Worm (Caenorhabditis elegans) whole organism, late embryonic: ENCODE results near the gene F55B11.7.

Experiments
- C08G9.2 ChIP-seq: sonication (generic microtip); optimal IDR thresholded peaks from 2 replicates; lab custom pipeline; 2016; ENCODE audit warnings: mild to moderate bottlenecking, missing genetic modification characterization, moderate library complexity, missing compliant biosample characterization
- C38D4.7 ChIP-seq: fragments of 200-800 bp; sonication (Bioruptor generic); optimal IDR thresholded peaks from 2 replicates; lab custom pipeline; 2018; ENCODE audit warnings: mild to moderate bottlenecking, missing genetic modification characterization, moderate library complexity, missing compliant biosample characterization
- F13H6.1 ChIP-seq: sonication (generic microtip); optimal IDR thresholded peaks from 2 replicates; lab custom pipeline; 2016; ENCODE audit warnings: missing genetic modification characterization, missing compliant biosample characterization
- K02D7.2 ChIP-seq: sonication (generic microtip); optimal IDR thresholded peaks from 2 replicates; lab custom pipeline; 2017; ENCODE audit warnings: mild to moderate bottlenecking, missing genetic modification characterization, missing compliant biosample characterization
- K09A11.1 ChIP-seq: sonication (generic microtip); optimal IDR thresholded peaks from 2 replicates; lab custom pipeline; 2017; ENCODE audit warnings: antibody characterized with exemption, mild to moderate bottlenecking, missing genetic modification characterization, missing compliant biosample characterization; ENCODE audit not compliant: insufficient read depth
- T23F11.4 ChIP-seq: fragments of 200-800 bp; sonication (Bioruptor generic); optimal IDR thresholded peaks from 2 replicates; lab custom pipeline; 2018; ENCODE audit warnings: mild to moderate bottlenecking, missing genetic modification characterization, missing compliant biosample characterization
- Y22D7AL.16 ChIP-seq: sonication (generic microtip); optimal IDR thresholded peaks from 2 replicates; lab custom pipeline; 2016; ENCODE audit warnings: missing genetic modification characterization, missing compliant biosample characterization
- ahr-1 ChIP-seq: sonication (generic microtip); optimal IDR thresholded peaks from 2 replicates; lab custom pipeline; 2016; ENCODE audit warnings: missing genetic modification characterization, missing compliant biosample characterization
- ceh-14 ChIP-seq: sonication (generic microtip); optimal IDR thresholded peaks from 2 replicates; lab custom pipeline; 2016; ENCODE audit warnings: missing genotype, missing genetic modification characterization, missing compliant biosample characterization
- ceh-18 ChIP-seq: sonication (generic microtip); optimal IDR thresholded peaks from 2 replicates; lab custom pipeline; 2016; ENCODE audit warnings: missing genetic modification characterization, missing compliant biosample characterization
- ceh-30 ChIP-seq: fragments of 150-350 bp; optimal IDR thresholded peaks from 2 replicates; lab custom pipeline; 2014; ENCODE audit warnings: missing biosample characterization, missing genetic modification characterization
- ceh-31 ChIP-seq: sonication (generic microtip); optimal IDR thresholded peaks from 2 replicates; lab custom pipeline; 2016; ENCODE audit warnings: missing genetic modification characterization, missing compliant biosample characterization
- ceh-34 ChIP-seq: sonication (generic microtip); optimal IDR thresholded peaks from 2 replicates; lab custom pipeline; 2016; ENCODE audit warnings: mild to moderate bottlenecking, missing genetic modification characterization, missing compliant biosample characterization
- ceh-45 ChIP-seq: fragments of 200-800 bp; sonication (Bioruptor generic); IDR thresholded peaks from 2 replicates; pipeline ENCODE4 v1.3.6; 2022; ENCODE audit warnings: missing genetic modification reagents, missing genetic modification characterization, missing compliant biosample characterization
- ceh-48 ChIP-seq: sonication (generic microtip); optimal IDR thresholded peaks from 2 replicates; lab custom pipeline; 2016; ENCODE audit warnings: missing genetic modification characterization, inconsistent platforms, missing compliant biosample characterization
- ceh-6 ChIP-seq: fragments of 200-800 bp; sonication (Bioruptor generic); optimal IDR thresholded peaks from 2 replicates; lab custom pipeline; 2018; ENCODE audit warnings: mild to moderate bottlenecking, missing genetic modification characterization, missing compliant biosample characterization
- dve-1 ChIP-seq: sonication (generic microtip); optimal IDR thresholded peaks from 2 replicates; lab custom pipeline; 2017; ENCODE audit warnings: antibody characterized with exemption, mild to moderate bottlenecking, missing genetic modification characterization, missing compliant biosample characterization
- eyg-1 ChIP-seq: sonication (generic microtip); optimal IDR thresholded peaks from 2 replicates; lab custom pipeline; 2016; ENCODE audit warnings: missing genotype, missing genetic modification characterization, missing compliant biosample characterization
- fkh-10 ChIP-seq: fragments of 150-350 bp; optimal IDR thresholded peaks from 2 replicates; lab custom pipeline; 2014; ENCODE audit warnings: missing biosample characterization, missing genetic modification reagents, missing genetic modification characterization
- fkh-6 ChIP-seq: sonication (generic microtip); optimal IDR thresholded peaks from 2 replicates; lab custom pipeline; 2016; ENCODE audit warnings: missing genetic modification characterization, missing compliant biosample characterization
- gmeb-2 ChIP-seq: sonication (generic microtip); optimal IDR thresholded peaks from 2 replicates; lab custom pipeline; 2016; ENCODE audit warnings: missing genetic modification characterization, inconsistent platforms, missing compliant biosample characterization
- hlh-13 ChIP-seq: fragments of 200-800 bp; sonication (Bioruptor generic); optimal IDR thresholded peaks from 2 replicates; lab custom pipeline; 2018; ENCODE audit warnings: mild to moderate bottlenecking, missing genetic modification characterization, missing compliant biosample characterization
- hlh-6 ChIP-seq: sonication (generic microtip); optimal IDR thresholded peaks from 2 replicates; lab custom pipeline; 2016; ENCODE audit warnings: missing genotype, missing genetic modification characterization, missing compliant biosample characterization
- lim-6 ChIP-seq: sonication (generic microtip); optimal IDR thresholded peaks from 2 replicates; lab custom pipeline; 2016; ENCODE audit warnings: missing genetic modification characterization, missing compliant biosample characterization
- lin-11 ChIP-seq: fragments of 200-800 bp; sonication (Bioruptor generic); optimal IDR thresholded peaks from 2 replicates; lab custom pipeline; 2018; ENCODE audit warnings: mild to moderate bottlenecking, missing genetic modification characterization, missing compliant biosample characterization
- odd-2 ChIP-seq: sonication (generic microtip); optimal IDR thresholded peaks from 2 replicates; lab custom pipeline; 2017; ENCODE audit warnings: antibody characterized with exemption, mild to moderate bottlenecking, missing genetic modification characterization, missing compliant biosample characterization
- pag-3 ChIP-seq: sonication (generic microtip); optimal IDR thresholded peaks from 2 replicates; lab custom pipeline; 2016; ENCODE audit warnings: missing compliant biosample characterization, missing genetic modification characterization, borderline replicate concordance
- ref-2 ChIP-seq: sonication (generic microtip); optimal IDR thresholded peaks from 2 replicates; lab custom pipeline; 2016; ENCODE audit warnings: missing genetic modification characterization, missing compliant biosample characterization
- sdc-2 ChIP-seq: sonication (generic microtip); optimal IDR thresholded peaks from 2 replicates; lab custom pipeline; 2016; ENCODE audit warnings: missing genotype, missing genetic modification characterization, missing compliant biosample characterization
- sox-4 ChIP-seq: sonication (generic microtip); optimal IDR thresholded peaks from 2 replicates; lab custom pipeline; 2017; ENCODE audit warnings: mild to moderate bottlenecking, missing genetic modification characterization, inconsistent platforms, missing compliant biosample characterization
- tbx-7 ChIP-seq: sonication (generic microtip); optimal IDR thresholded peaks from 2 replicates; lab custom pipeline; 2016; ENCODE audit warnings: missing genotype, missing genetic modification characterization, missing compliant biosample characterization
- unc-55 ChIP-seq: sonication (generic microtip); optimal IDR thresholded peaks from 2 replicates; lab custom pipeline; 2017; ENCODE audit warnings: missing biosample characterization, missing genetic modification reagents, missing genetic modification characterization
- unc-86 ChIP-seq: sonication (generic microtip); optimal IDR thresholded peaks from 2 replicates; lab custom pipeline; 2016; ENCODE audit warnings: missing genetic modification characterization, missing compliant biosample characterization
- zip-5 ChIP-seq: sonication (generic microtip); optimal IDR thresholded peaks from 2 replicates; lab custom pipeline; 2016; ENCODE audit warnings: missing genetic modification characterization, missing compliant biosample characterization

The F55B11.7 gene

DNA sequence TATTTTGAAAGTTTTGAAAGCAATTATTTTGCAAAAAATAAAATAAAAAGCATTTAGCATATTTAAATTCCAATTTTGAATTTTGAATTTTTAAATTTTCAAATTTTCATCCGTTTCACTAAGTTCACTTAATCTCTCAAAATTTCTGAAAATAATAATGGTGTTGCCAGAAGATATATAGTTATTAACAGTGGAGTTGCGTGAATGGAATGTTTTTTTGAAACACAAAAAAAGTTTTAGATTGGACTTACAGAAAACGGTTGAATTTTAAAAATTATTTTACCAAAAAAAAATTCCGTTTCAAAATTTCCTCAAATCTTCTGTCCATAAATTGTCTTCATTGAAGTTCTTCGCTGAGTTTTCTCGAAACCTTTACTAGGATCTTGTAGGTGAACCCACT is 30.6 kb downstream of the F55B11.7 start:
- TF ChIP-seq K02D7.2 (tag; lab: Kevin White, UChicago) (no peak), sox-4 (tag; lab: Kevin White, UChicago) (no peak), unc-86 (tag; lab: Kevin White, UChicago) (no peak), hlh-6 (tag; lab: Kevin White, UChicago) (no peak), eyg-1 (tag; lab: Kevin White, UChicago) (no peak), ceh-18 (tag; lab: Kevin White, UChicago) (no peak), ceh-45 (GFP tag; lab: Robert Waterston, UW) (no peak), odd-2 (no peak), ceh-34 (tag; lab: Kevin White, UChicago) (no peak), unc-55 (GFP tag; lab: Kevin White, UChicago) (no peak)

DNA sequence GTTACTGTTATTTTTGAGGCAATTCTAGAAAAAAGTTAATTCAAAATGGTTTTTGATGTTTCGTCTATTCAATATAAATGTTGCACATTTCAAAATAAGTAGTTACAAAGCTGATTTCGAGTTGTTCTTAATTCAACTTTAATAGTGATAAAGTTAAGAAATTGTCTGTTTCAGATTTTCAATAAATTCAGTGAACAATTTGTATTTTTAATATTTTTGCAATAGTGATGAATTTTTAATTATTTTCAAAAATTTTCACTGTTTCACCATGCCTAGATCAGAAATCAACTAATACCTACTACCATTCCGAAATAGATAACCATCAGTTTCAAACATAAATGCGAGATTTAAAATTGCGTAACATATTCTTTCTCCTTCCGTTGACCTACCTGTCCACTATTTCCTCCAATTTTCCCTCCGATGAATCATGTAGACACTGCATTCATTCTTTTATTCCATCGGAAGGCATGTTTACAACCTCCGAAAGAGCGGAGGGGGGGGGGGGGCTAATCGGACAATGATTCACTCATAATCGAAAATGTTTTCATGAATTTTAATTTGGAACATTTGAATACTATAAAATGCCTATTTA is 31.7 kb downstream of the F55B11.7 start:
- no peak for TF ChIP-seq hlh-6 (tag; lab: Kevin White, UChicago)
- TF ChIP-seq fkh-10 = no peak
- TF ChIP-seq tbx-7 (tag; lab: Kevin White, UChicago) = no peak
- TF ChIP-seq C38D4.7 (GFP tag; lab: Kevin White, UChicago) = no peak
- no peak for TF ChIP-seq ceh-30
- TF ChIP-seq fkh-6 (tag; lab: Kevin White, UChicago) = no peak
- no peak for TF ChIP-seq ceh-6 (GFP tag; lab: Kevin White, UChicago)
- TF ChIP-seq zip-5 = no peak
- no peak for TF ChIP-seq ceh-14 (tag; lab: Kevin White, UChicago)
- no peak for TF ChIP-seq sox-4 (tag; lab: Kevin White, UChicago)
- TF ChIP-seq gmeb-2 = no peak
- TF ChIP-seq Y22D7AL.16 (tag; lab: Kevin White, UChicago) = no peak
- TF ChIP-seq C08G9.2 (tag; lab: Kevin White, UChicago) = no peak
- TF ChIP-seq lin-11 (tag; lab: Kevin White, UChicago) = no peak

DNA sequence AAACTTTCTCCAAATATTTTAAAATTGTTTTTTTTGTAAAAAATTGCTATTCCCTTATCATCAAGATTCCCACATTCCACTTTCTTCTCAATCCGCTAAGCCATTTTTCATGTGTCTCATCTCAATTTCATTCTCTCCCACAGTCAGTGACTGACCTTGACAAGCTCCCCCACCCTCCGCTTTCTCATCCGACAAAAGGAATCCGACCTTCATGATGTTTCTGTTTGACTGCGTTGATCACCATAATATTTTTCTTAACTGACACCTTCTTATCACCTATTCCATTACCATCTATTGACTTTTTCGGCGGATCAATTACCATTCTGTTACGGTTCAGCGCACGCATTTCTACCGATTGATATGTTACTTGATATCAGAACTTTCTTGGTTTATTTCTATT is 32.8 kb downstream of the F55B11.7 start:
- TF ChIP-seq unc-86 (tag; lab: Kevin White, UChicago) (no peak), F13H6.1 (tag; lab: Kevin White, UChicago) (no peak), lin-11 (tag; lab: Kevin White, UChicago) (no peak), zip-5 (no peak), ceh-31 (tag; lab: Kevin White, UChicago) (no peak), dve-1 (no peak), ahr-1 (no peak), K09A11.1 (tag; lab: Kevin White, UChicago) (no peak), sdc-2 (tag; lab: Kevin White, UChicago) (no peak), ceh-34 (tag; lab: Kevin White, UChicago) (no peak), fkh-6 (tag; lab: Kevin White, UChicago) (no peak), ref-2 (tag; lab: Kevin White, UChicago) (no peak)

DNA sequence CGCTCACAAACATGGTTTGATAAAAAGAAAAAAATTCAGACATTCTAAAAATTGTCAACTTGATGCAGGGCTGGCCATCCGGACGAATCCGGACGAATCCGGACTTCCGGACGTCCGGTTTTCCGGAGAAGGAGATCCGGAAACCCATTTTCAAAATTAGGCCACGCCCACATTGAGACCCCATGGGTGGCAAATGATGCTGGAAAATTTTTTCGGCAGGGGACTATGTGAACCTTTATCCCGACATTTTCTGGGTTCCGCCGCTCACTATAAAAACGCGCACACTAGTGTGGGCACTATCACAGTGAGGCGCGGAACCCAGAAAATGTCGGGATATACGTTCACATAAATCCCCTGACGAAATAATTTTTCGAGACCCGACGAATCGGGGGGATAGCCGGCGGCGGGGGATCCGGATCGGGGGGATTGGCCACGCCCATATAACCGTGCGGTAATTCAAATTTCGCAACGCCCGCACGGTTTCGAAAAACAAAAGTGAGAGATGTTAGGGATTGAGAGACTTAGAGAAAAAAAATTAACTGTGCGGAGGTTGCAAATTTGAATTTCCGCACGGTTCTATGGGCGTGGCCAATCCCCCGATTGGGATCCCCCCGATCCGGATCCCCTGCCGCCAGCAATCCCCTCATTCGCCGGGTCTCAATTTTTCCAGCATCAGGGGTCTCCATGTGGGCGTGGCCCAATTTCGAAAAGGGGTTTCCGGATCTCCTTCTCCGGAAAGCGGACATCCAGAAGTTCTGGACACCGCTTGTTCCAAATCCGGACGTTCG is 33.9 kb downstream of the F55B11.7 start:
- TF ChIP-seq lim-6 (tag; lab: Kevin White, UChicago) (no peak), fkh-10 (no peak), ceh-30 (no peak), C38D4.7 (GFP tag; lab: Kevin White, UChicago) (no peak), hlh-13 (GFP tag; lab: Kevin White, UChicago) (no peak), F13H6.1 (tag; lab: Kevin White, UChicago) (no peak), T23F11.4 (GFP tag; lab: Kevin White, UChicago) (no peak), pag-3 (tag; lab: Kevin White, UChicago) (no peak), ceh-48 (tag; lab: Kevin White, UChicago) (no peak)
